Fruit fly (Drosophila melanogaster): ENCODE measurements around the gene CG42681.

CG42681 gene

dm6 chr2L:14765608-14766007 lies 21.4 kb downstream of the CG42681 start, which contains the start of gene CG4701 (continued):
- TF ChIP-seq ato (GFP tag; IDR thresholded peaks at IDR 0.05; ENCODE audit: partially characterized antibody) = no peak
- TF ChIP-seq CG7928 (GFP tag; optimal IDR thresholded peaks at IDR 0.05) = no peak
- TF ChIP-seq Lim3 (GFP tag; IDR thresholded peaks at IDR 0.05) = no peak
- no peak for TF ChIP-seq CrebB (tag; optimal IDR thresholded peaks at IDR 0.05)
- TF ChIP-seq Doc3 (GFP tag; IDR thresholded peaks at IDR 0.05; ENCODE audit: partially characterized antibody) = no peak

dm6 chr2L:14774713-14775112 lies 30.5 kb downstream of the CG42681 start, which contains the start of gene CG4650:
CG4650 (minus strand) TSS chr2L:14774981.
- no peak for TF ChIP-seq CG13296 (GFP tag; optimal IDR thresholded peaks at IDR 0.05)
- TF ChIP-seq Ets65A (GFP tag) = peak; percentile 26
- no peak for TF ChIP-seq hb (GFP tag; IDR thresholded peaks at IDR 0.05; ENCODE audit: partially characterized antibody)

- TF ChIP-seq ems (GFP tag; optimal IDR thresholded peaks at IDR 0.05) (no peak), Dad (GFP tag; optimal IDR thresholded peaks at IDR 0.05) (no peak), z (GFP tag; IDR thresholded peaks at IDR 0.05) (no peak), CG12391 (tag; optimal IDR thresholded peaks at IDR 0.05) (no peak), Antp (GFP tag; optimal IDR thresholded peaks at IDR 0.05) (no peak), zfh1 (GFP tag; IDR thresholded peaks at IDR 0.05) (no peak), grau (tag; optimal IDR thresholded peaks at IDR 0.05) (no peak), CG17359 (tag; optimal IDR thresholded peaks at IDR 0.05) (no peak)
These were observed 40.3 kb downstream of the CG42681 start, which contains the start of gene CG18636 for dm6 chr2L:14784498-14784897. CG18636 (minus strand) TSS chr2L:14784598.

Data from whole organism, embryonic.